Fruit fly (Drosophila melanogaster) whole organism, embryonic: Measurements from ENCODE around the gene CG31637.

Experiments used
- Adf1 ChIP-seq: fragments of 200-800 bp; sonication (Bioruptor generic); IDR thresholded peaks from 2 replicates; pipeline ENCODE4 v1.3.6; 2022; ENCODE audit warnings: missing biosample characterization, missing genetic modification characterization
- CG10543 ChIP-seq: fragments of 200-800 bp; sonication (Bioruptor generic); optimal IDR thresholded peaks from 3 replicates; lab custom pipeline; 2017; ENCODE audit warnings: missing biosample characterization, mild to moderate bottlenecking, missing genetic modification characterization, moderate library complexity
- CG11723 ChIP-seq: fragments of 200-800 bp; sonication (Bioruptor generic); optimal IDR thresholded peaks from 2 replicates; lab custom pipeline; 2017; ENCODE audit warnings: missing biosample characterization, mild to moderate bottlenecking, missing genetic modification characterization
- CG14050 ChIP-seq: fragments of 200-800 bp; sonication (Bioruptor generic); IDR thresholded peaks from 3 replicates; pipeline ENCODE4 v1.3.6; 2022; ENCODE audit warnings: missing biosample characterization, missing genetic modification characterization
- CG15696 ChIP-seq: fragments of 200-800 bp; sonication (Bioruptor generic); optimal IDR thresholded peaks from 2 replicates; lab custom pipeline; 2019; ENCODE audit warnings: missing biosample characterization, mild to moderate bottlenecking, missing genetic modification characterization, moderate library complexity
- CG17385 ChIP-seq: fragments of 200-800 bp; sonication (Bioruptor generic); optimal IDR thresholded peaks from 3 replicates; lab custom pipeline; 2018; ENCODE audit warnings: missing biosample characterization, mild to moderate bottlenecking, missing genetic modification characterization
- CG17829 ChIP-seq: fragments of 200-800 bp; optimal IDR thresholded peaks from 2 replicates; lab custom pipeline; 2019; ENCODE audit warnings: missing biosample characterization, mild to moderate bottlenecking, missing genetic modification characterization, moderate library complexity
- CG1832 ChIP-seq: fragments of 200-800 bp; sonication (Bioruptor generic); optimal IDR thresholded peaks from 2 replicates; lab custom pipeline; 2017; ENCODE audit warnings: missing biosample characterization, mild to moderate bottlenecking, missing genetic modification characterization, inconsistent platforms
- CG2875 ChIP-seq: fragments of 200-800 bp; sonication (Bioruptor generic); optimal IDR thresholded peaks from 2 replicates; lab custom pipeline; 2017; ENCODE audit warnings: missing biosample characterization, mild to moderate bottlenecking, missing genetic modification characterization, missing genetic modification reagents
- CG32772 ChIP-seq: fragments of 200-800 bp; sonication (Bioruptor generic); IDR thresholded peaks from 2 replicates; pipeline ENCODE4 v1.3.6; 2022; ENCODE audit warnings: missing biosample characterization, missing genetic modification characterization
- CG4328 ChIP-seq: fragments of 200-800 bp; sonication (Bioruptor generic); optimal IDR thresholded peaks from 3 replicates; lab custom pipeline; 2017; ENCODE audit warnings: missing biosample characterization, missing genetic modification reagents, missing genetic modification characterization
- CG4820 ChIP-seq: fragments of 200-800 bp; sonication (Bioruptor generic); optimal IDR thresholded peaks from 3 replicates; lab custom pipeline; 2016; ENCODE audit warnings: missing biosample characterization, missing genetic modification characterization
- CG6654 ChIP-seq: fragments of 200-800 bp; sonication (Bioruptor generic); optimal IDR thresholded peaks from 2 replicates; lab custom pipeline; 2017; ENCODE audit warnings: missing biosample characterization, mild to moderate bottlenecking, missing genetic modification characterization
- CG6791 ChIP-seq: fragments of 200-800 bp; sonication (Bioruptor generic); IDR thresholded peaks from 3 replicates; pipeline ENCODE4 v1.3.6; 2022; ENCODE audit warnings: missing biosample characterization, missing genetic modification characterization; ENCODE audit not compliant: partially characterized antibody
- CG7928 ChIP-seq: fragments of 200-800 bp; sonication (Bioruptor generic); optimal IDR thresholded peaks from 2 replicates; lab custom pipeline; 2017; ENCODE audit warnings: missing biosample characterization, mild to moderate bottlenecking, missing genetic modification characterization
- CG9817 ChIP-seq: fragments of 200-800 bp; sonication (Bioruptor generic); optimal IDR thresholded peaks from 2 replicates; lab custom pipeline; 2018; ENCODE audit warnings: missing biosample characterization, mild to moderate bottlenecking, missing genetic modification characterization, moderate library complexity
- CHES-1-like ChIP-seq: fragments of 200-800 bp; sonication (Bioruptor generic); optimal IDR thresholded peaks from 2 replicates; lab custom pipeline; 2016; ENCODE audit warnings: missing biosample characterization, missing genetic modification characterization
- CTCF ChIP-seq: fragments of 200-800 bp; sonication (Bioruptor generic); optimal IDR thresholded peaks from 2 replicates; lab custom pipeline; 2017; ENCODE audit warnings: missing biosample characterization, mild to moderate bottlenecking, missing genetic modification characterization, moderate library complexity
- Dll ChIP-seq: fragments of 200-800 bp; sonication (Bioruptor generic); IDR thresholded peaks from 4 replicates; pipeline ENCODE4 v1.3.6; 2022; ENCODE audit warnings: missing biosample characterization, missing genetic modification characterization; ENCODE audit not compliant: partially characterized antibody
- Drgx ChIP-seq: fragments of 200-800 bp; sonication (Bioruptor generic); IDR thresholded peaks from 2 replicates; pipeline ENCODE4 v1.3.6; 2022; ENCODE audit warnings: missing biosample characterization, missing genetic modification characterization
- Ets97D ChIP-seq: fragments of 200-800 bp; sonication (Bioruptor generic); optimal IDR thresholded peaks from 3 replicates; lab custom pipeline; 2016; ENCODE audit warnings: missing biosample characterization, missing genetic modification characterization
- Fer3 ChIP-seq: fragments of 200-800 bp; sonication (Bioruptor generic); optimal IDR thresholded peaks from 2 replicates; lab custom pipeline; 2018; ENCODE audit warnings: missing biosample characterization, mild to moderate bottlenecking, missing genetic modification characterization, moderate library complexity
- Hand ChIP-seq: fragments of 200-800 bp; sonication (Bioruptor generic); optimal IDR thresholded peaks from 2 replicates; lab custom pipeline; 2017; ENCODE audit warnings: mild to moderate bottlenecking, missing biosample characterization, missing genetic modification reagents, missing genetic modification characterization
- Nf-YC ChIP-seq: fragments of 200-800 bp; optimal IDR thresholded peaks from 3 replicates; lab custom pipeline; 2019; ENCODE audit warnings: missing biosample characterization, mild to moderate bottlenecking, missing genetic modification characterization, moderate library complexity
- Sry-δ ChIP-seq: fragments of 200-800 bp; sonication (Bioruptor generic); optimal IDR thresholded peaks from 2 replicates; lab custom pipeline; 2016; ENCODE audit warnings: missing biosample characterization, missing genetic modification characterization
- Stat92E ChIP-seq, 3 experiments: fragments of >200 bp in 2 of 3; fragments of 200-800 bp in 1 of 3; sonication (Bioruptor generic) in 1 of 3; optimal IDR thresholded peaks; 2 replicates each; lab custom pipeline; 2017 to 2019; ENCODE audit warnings: missing biosample characterization in 3 of 3, missing genetic modification characterization in 3 of 3, mild to moderate bottlenecking in 1 of 3, moderate library complexity in 1 of 3
- Trl ChIP-seq, 3 experiments: fragments of >200 bp in 2 of 3; fragments of 200-800 bp in 1 of 3; sonication (Bioruptor generic) in 1 of 3; optimal IDR thresholded peaks; 2 replicates in 1 of 3; 3 replicates in 2 of 3; lab custom pipeline; 2016 to 2017; ENCODE audit warnings: missing biosample characterization in 1 of 3, missing genetic modification characterization in 1 of 3
- abd-A ChIP-seq: fragments of 200-800 bp; sonication (Bioruptor generic); optimal IDR thresholded peaks from 3 replicates; lab custom pipeline; 2019; ENCODE audit warnings: missing biosample characterization, mild to moderate bottlenecking, missing genetic modification characterization, moderate library complexity
- bab2 ChIP-seq: fragments of 200-800 bp; sonication (Bioruptor generic); optimal IDR thresholded peaks from 2 replicates; lab custom pipeline; 2016; ENCODE audit warnings: missing biosample characterization, missing genetic modification characterization
- bbx ChIP-seq: fragments of 200-800 bp; sonication (Bioruptor generic); IDR thresholded peaks from 2 replicates; pipeline ENCODE4 v1.3.6; 2022; ENCODE audit warnings: missing biosample characterization, missing genetic modification characterization; ENCODE audit not compliant: partially characterized antibody
- chm ChIP-seq: fragments of 200-800 bp; sonication (Bioruptor generic); IDR thresholded peaks from 2 replicates; pipeline ENCODE4 v1.3.6; 2022; ENCODE audit warnings: missing biosample characterization, missing genetic modification characterization
- fd96Cb ChIP-seq: fragments of 200-800 bp; sonication (Bioruptor generic); optimal IDR thresholded peaks from 2 replicates; lab custom pipeline; 2018; ENCODE audit warnings: missing biosample characterization, mild to moderate bottlenecking, missing genetic modification characterization, moderate library complexity
- ftz-f1 ChIP-seq: fragments of 200-800 bp; sonication (Bioruptor generic); optimal IDR thresholded peaks from 2 replicates; lab custom pipeline; 2016; ENCODE audit warnings: missing biosample characterization, missing genetic modification characterization
- gsb-n ChIP-seq: fragments of 200-800 bp; sonication (Bioruptor generic); optimal IDR thresholded peaks from 3 replicates; lab custom pipeline; 2018; ENCODE audit warnings: missing biosample characterization, mild to moderate bottlenecking, missing genetic modification characterization
- kay ChIP-seq: fragments of 200-800 bp; sonication (Bioruptor generic); optimal IDR thresholded peaks from 2 replicates; lab custom pipeline; 2016; ENCODE audit warnings: missing biosample characterization, missing genetic modification characterization
- lab ChIP-seq: fragments of 200-800 bp; sonication (Bioruptor generic); optimal IDR thresholded peaks from 3 replicates; lab custom pipeline; 2017; ENCODE audit warnings: missing biosample characterization, missing genetic modification characterization, mild to moderate bottlenecking, moderate library complexity, missing genetic modification reagents
- lmd ChIP-seq: fragments of 200-800 bp; sonication (Bioruptor generic); IDR thresholded peaks from 2 replicates; pipeline ENCODE4 v1.3.6; 2022; ENCODE audit warnings: missing biosample characterization, missing genetic modification characterization
- lov ChIP-seq, 2 experiments: fragments of 200-800 bp in 1 of 2; fragments of >200 bp in 1 of 2; sonication (Bioruptor generic) in 1 of 2; IDR thresholded peaks in 1 of 2; optimal IDR thresholded peaks in 1 of 2; 2 replicates in 1 of 2; 3 replicates in 1 of 2; pipeline versions ENCODE4 v1.3.6 to Lab custom; 2017 to 2022; ENCODE audit warnings: missing biosample characterization in 1 of 2, missing genetic modification characterization in 1 of 2
- pan ChIP-seq, 4 experiments: fragments of >200 bp in 3 of 4; fragments of 200-800 bp in 1 of 4; sonication (Bioruptor generic) in 1 of 4; optimal IDR thresholded peaks in 3 of 4; IDR thresholded peaks in 1 of 4; 2 replicates each; pipeline versions ENCODE4 v1.3.6 to Lab custom; 2017 to 2022; ENCODE audit warnings: missing biosample characterization in 2 of 4, missing genetic modification characterization in 2 of 4, mixed read lengths in 1 of 4
- pros ChIP-seq: fragments of 200-800 bp; sonication (Bioruptor generic); optimal IDR thresholded peaks from 3 replicates; lab custom pipeline; 2019; ENCODE audit warnings: missing biosample characterization, mild to moderate bottlenecking, missing genetic modification characterization, moderate library complexity
- sens ChIP-seq: fragments of 200-800 bp; sonication (Bioruptor generic); peaks from one replicate; lab custom pipeline; 2016; ENCODE audit warnings: missing biosample characterization, missing genetic modification characterization
- sug ChIP-seq: fragments of 200-800 bp; optimal IDR thresholded peaks from 2 replicates; lab custom pipeline; 2019; ENCODE audit warnings: missing biosample characterization, mild to moderate bottlenecking, missing genetic modification characterization, moderate library complexity
- trem ChIP-seq: fragments of 200-800 bp; optimal IDR thresholded peaks from 3 replicates; lab custom pipeline; 2019; ENCODE audit warnings: missing biosample characterization, mild to moderate bottlenecking, missing genetic modification characterization, moderate library complexity
- unc-4 ChIP-seq: fragments of 200-800 bp; sonication (Bioruptor generic); IDR thresholded peaks from 2 replicates; pipeline ENCODE4 v1.3.6; 2022; ENCODE audit warnings: missing biosample characterization, missing genetic modification characterization; ENCODE audit not compliant: partially characterized antibody
- vvl ChIP-seq: fragments of 200-800 bp; sonication (Bioruptor generic); IDR thresholded peaks from 2 replicates; pipeline ENCODE4 v1.3.6; 2022; ENCODE audit warnings: missing biosample characterization, missing genetic modification characterization
- zfh2 ChIP-seq: fragments of 200-800 bp; sonication (Bioruptor generic); optimal IDR thresholded peaks from 2 replicates; lab custom pipeline; 2016; ENCODE audit warnings: missing biosample characterization, missing genetic modification characterization

CG31637 gene

dm6 chr2L:6536044-6536581 is 37.7 kb downstream of the CG31637 start (continued):
- TF ChIP-seq unc-4 (GFP tag; lab: Robert Waterston, UW) (peak; percentile 39; the same call in 1 of the 2 replicates), trem (tag; lab: Kevin White, UChicago) (peak; percentile 15), CHES-1-like (GFP tag; lab: Kevin White, UChicago) (no peak), CG10543 (GFP tag; lab: Kevin White, UChicago) (no peak), lov (optimal IDR thresholded peaks at IDR 0.05; lab: Kevin White, UChicago) (no peak), lov (GFP tag; IDR thresholded peaks at IDR 0.05; lab: Robert Waterston, UW) (0 out of 3 replicates have a peak, but pooled peaks have one; percentile 34), CG4820 (GFP tag; lab: Kevin White, UChicago) (no peak), CG1832 (GFP tag; lab: Kevin White, UChicago) (peak; percentile 94), vvl (peak; percentile 66; the same call in 1 of the 2 replicates), abd-A (peak; percentile 52), Stat92E (GFP tag; optimal IDR thresholded peaks at IDR 0.05; lab: Kevin White, UChicago) (peak in 1 of 3 experiments; percentile 13), Adf1 (GFP tag; lab: Robert Waterston, UW) (peak; percentile 94), CG6791 (GFP tag; lab: Robert Waterston, UW) (peak; percentile 44; the same call in 1 of the 3 replicates), CG15696 (tag; lab: Kevin White, UChicago) (no peak), pros (peak; percentile 66), Trl (optimal IDR thresholded peaks at IDR 0.05; lab: Kevin White, UChicago) (peak in 1 of 2 experiments; percentile 9), Trl (GFP tag; optimal IDR thresholded peaks at IDR 0.05; lab: Kevin White, UChicago) (no peak), bbx (GFP tag; lab: Robert Waterston, UW) (peak; percentile 74), Ets97D (no peak), Dll (GFP tag; lab: Robert Waterston, UW) (0 out of 4 replicates have a peak, but pooled peaks have one; percentile 28), sens (GFP tag; lab: Kevin White, UChicago) (peak; percentile 22), Sry-δ (GFP tag; lab: Kevin White, UChicago) (no peak), sug (no peak), kay (GFP tag; lab: Kevin White, UChicago) (no peak)

dm6 chr2L:6539623-6540381 is 41.4 kb downstream of the CG31637 start:
- TF ChIP-seq chm (GFP tag; lab: Robert Waterston, UW) = no peak
- TF ChIP-seq CTCF (GFP tag; lab: Kevin White, UChicago) = no peak
- no peak for TF ChIP-seq CG4328 (GFP tag; lab: Kevin White, UChicago)
- TF ChIP-seq CG32772 (GFP tag; lab: Robert Waterston, UW) = no peak
- TF ChIP-seq CG11723 (GFP tag; lab: Kevin White, UChicago) = no peak
- no peak for TF ChIP-seq lmd (GFP tag; lab: Robert Waterston, UW)
- TF ChIP-seq gsb-n = peak; percentile 57
- TF ChIP-seq CG14050 = no peak
- peak in 1 of 2 experiments; percentile 18 for TF ChIP-seq pan (optimal IDR thresholded peaks at IDR 0.05; lab: Kevin White, UChicago)
- peak in 1 of 2 experiments; percentile 24 for TF ChIP-seq pan (GFP tag; optimal IDR thresholded peaks at IDR 0.05 in 1 of 2, IDR thresholded peaks at IDR 0.05 in 1 of 2)
- TF ChIP-seq bab2 = no peak
- TF ChIP-seq CG17829 (tag; lab: Kevin White, UChicago) = no peak
- no peak for TF ChIP-seq ftz-f1 (GFP tag; lab: Kevin White, UChicago)
- no peak for TF ChIP-seq CG6654 (GFP tag; lab: Kevin White, UChicago)
- no peak for TF ChIP-seq zfh2
- peak; percentile 23 for TF ChIP-seq CG2875
- no peak for TF ChIP-seq Adf1 (GFP tag; lab: Robert Waterston, UW)
- no peak for TF ChIP-seq fd96Cb
- no peak for TF ChIP-seq lab
- TF ChIP-seq Fer3 (tag; lab: Kevin White, UChicago) = no peak
- peak; percentile 28 for TF ChIP-seq CG17385 (GFP tag; lab: Kevin White, UChicago)
- TF ChIP-seq CG7928 (GFP tag; lab: Kevin White, UChicago) = no peak
- TF ChIP-seq Drgx = no peak
- TF ChIP-seq Hand (GFP tag; lab: Kevin White, UChicago) = no peak
- TF ChIP-seq CG9817 (tag; lab: Kevin White, UChicago) = no peak
- TF ChIP-seq Nf-YC = peak; percentile 30
- TF ChIP-seq vvl = no peak
